Fruit fly (Drosophila melanogaster) whole organism, embryonic: ENCODE measurements around the gene Ns1.

ENCODE experiments used
- CG10462 ChIP-seq: fragments of 200-800 bp; sonication (Bioruptor generic); optimal IDR thresholded peaks from 2 replicates; lab custom pipeline; 2016; ENCODE audit warnings: missing biosample characterization, missing genetic modification characterization
- CG10959 ChIP-seq: fragments of 200-800 bp; sonication (Bioruptor generic); IDR thresholded peaks from 2 replicates; pipeline ENCODE4 v1.3.6; 2022; ENCODE audit warnings: missing biosample characterization, missing genetic modification characterization
- CG14441 ChIP-seq: fragments of 200-800 bp; sonication (Bioruptor generic); IDR thresholded peaks from 2 replicates; pipeline ENCODE4 v1.3.6; 2022; ENCODE audit warnings: missing biosample characterization, missing genetic modification characterization
- CG18011 ChIP-seq: fragments of 200-800 bp; sonication (Bioruptor generic); optimal IDR thresholded peaks from 2 replicates; lab custom pipeline; 2017; ENCODE audit warnings: missing biosample characterization, missing genetic modification characterization, mild to moderate bottlenecking, moderate library complexity, missing genotype
- CG18476 ChIP-seq: fragments of 200-800 bp; sonication (Bioruptor generic); optimal IDR thresholded peaks from 2 replicates; lab custom pipeline; 2016; ENCODE audit warnings: missing biosample characterization, mild to moderate bottlenecking, missing genetic modification characterization
- CG3726 ChIP-seq: fragments of 200-800 bp; sonication (Bioruptor generic); IDR thresholded peaks from 3 replicates; pipeline ENCODE4, ENCODE4 v1.3.6; 2022; ENCODE audit warnings: missing biosample characterization, missing genetic modification characterization
- CG4282 ChIP-seq: fragments of 200-800 bp; sonication (Bioruptor generic); optimal IDR thresholded peaks from 2 replicates; lab custom pipeline; 2016; ENCODE audit warnings: missing biosample characterization, missing genetic modification characterization
- CG7963 ChIP-seq: fragments of 200-800 bp; sonication (Bioruptor generic); IDR thresholded peaks from 3 replicates; pipeline ENCODE4 v1.3.6; 2022; ENCODE audit warnings: missing biosample characterization, missing genetic modification characterization; ENCODE audit not compliant: partially characterized antibody
- CoRest ChIP-seq: fragments of 200-800 bp; sonication (Bioruptor generic); optimal IDR thresholded peaks from 3 replicates; lab custom pipeline; 2018; ENCODE audit warnings: missing biosample characterization, mild to moderate bottlenecking, missing genetic modification characterization, moderate library complexity
- Dfd ChIP-seq, 2 experiments: fragments of >200 bp; optimal IDR thresholded peaks; 2 replicates each; lab custom pipeline; 2017; ENCODE audit warnings: missing biosample characterization in 2 of 2, missing genetic modification characterization in 2 of 2
- HLH3B ChIP-seq: fragments of 200-800 bp; sonication (Bioruptor generic); IDR thresholded peaks from 2 replicates; pipeline ENCODE4 v1.3.6; 2022; ENCODE audit warnings: missing biosample characterization, missing genetic modification characterization
- Mrtf ChIP-seq: fragments of 200-800 bp; sonication (Bioruptor generic); IDR thresholded peaks from 3 replicates; pipeline ENCODE4 v1.3.6; 2022; ENCODE audit warnings: missing biosample characterization, missing genetic modification characterization
- Oli ChIP-seq: fragments of 200-800 bp; sonication (Bioruptor generic); optimal IDR thresholded peaks from 2 replicates; lab custom pipeline; 2018; ENCODE audit warnings: missing biosample characterization, mild to moderate bottlenecking, missing genetic modification characterization, moderate library complexity
- Opbp ChIP-seq: fragments of 200-800 bp; sonication (Bioruptor generic); IDR thresholded peaks from 3 replicates; pipeline ENCODE4 v1.3.6; 2022; ENCODE audit warnings: missing biosample characterization, missing genetic modification characterization; ENCODE audit not compliant: partially characterized antibody
- ato ChIP-seq: fragments of 200-800 bp; sonication (Bioruptor generic); IDR thresholded peaks from 2 replicates; pipeline ENCODE4 v1.3.6; 2022; ENCODE audit warnings: missing biosample characterization, missing genetic modification characterization; ENCODE audit not compliant: partially characterized antibody
- cwo ChIP-seq: fragments of 200-800 bp; sonication (Bioruptor generic); optimal IDR thresholded peaks from 3 replicates; lab custom pipeline; 2017; ENCODE audit warnings: missing biosample characterization, missing genetic modification characterization, mild to moderate bottlenecking, moderate library complexity, missing genetic modification reagents
- grn ChIP-seq: fragments of 200-800 bp; sonication (Bioruptor generic); optimal IDR thresholded peaks from 3 replicates; lab custom pipeline; 2017; ENCODE audit warnings: missing biosample characterization, missing genetic modification characterization
- knrl ChIP-seq: fragments of 200-800 bp; sonication (Bioruptor generic); IDR thresholded peaks from 3 replicates; pipeline ENCODE4 v1.3.6; 2022; ENCODE audit warnings: missing biosample characterization, missing genetic modification characterization; ENCODE audit not compliant: partially characterized antibody
- schlank ChIP-seq: fragments of 200-800 bp; sonication (Bioruptor generic); optimal IDR thresholded peaks from 2 replicates; lab custom pipeline; 2018; ENCODE audit warnings: missing biosample characterization, mild to moderate bottlenecking, missing genetic modification characterization
- sug ChIP-seq: fragments of 200-800 bp; optimal IDR thresholded peaks from 2 replicates; lab custom pipeline; 2019; ENCODE audit warnings: missing biosample characterization, mild to moderate bottlenecking, missing genetic modification characterization, moderate library complexity
- toy ChIP-seq: fragments of 200-800 bp; sonication (Bioruptor generic); IDR thresholded peaks from 2 replicates; pipeline ENCODE4 v1.3.6; 2022; ENCODE audit warnings: missing biosample characterization, missing genetic modification characterization
- twi ChIP-seq: fragments of 200-800 bp; optimal IDR thresholded peaks from 2 replicates; lab custom pipeline; 2019; ENCODE audit warnings: missing biosample characterization, mild to moderate bottlenecking, missing genetic modification characterization, moderate library complexity

Ns1 gene

DNA sequence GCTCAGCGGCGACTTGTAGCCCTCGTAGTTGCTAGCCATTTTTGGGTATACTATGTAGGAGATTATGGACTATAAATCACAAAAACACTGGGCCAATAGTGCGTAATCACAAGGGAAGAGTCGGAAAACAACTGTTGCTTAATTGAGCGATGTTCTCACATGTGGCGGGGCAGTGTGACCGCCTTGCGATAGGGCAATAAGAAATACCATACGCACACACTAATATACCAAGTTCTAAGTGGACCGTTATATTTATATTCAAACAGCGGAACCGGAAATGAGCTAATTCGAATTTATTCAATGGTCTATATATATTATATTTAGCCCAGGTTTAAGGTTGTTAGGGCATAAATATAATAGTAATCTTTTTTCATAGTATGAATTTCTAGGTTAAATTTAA lies 51.5 kb downstream of the Ns1 start, which contains the start of gene Adsl (continued):
- TF ChIP-seq knrl (GFP tag; lab: Robert Waterston, UW) (peak; percentile 29; the same call in 1 of the 3 replicates), Oli (peak; percentile 51), CG18476 (GFP tag; lab: Kevin White, UChicago) (no peak), toy (GFP tag; lab: Robert Waterston, UW) (0 out of 2 replicates have a peak, but pooled peaks have one; percentile 16), Opbp (GFP tag; lab: Robert Waterston, UW) (no peak), CG3726 (GFP tag; lab: Robert Waterston, UW) (no peak), Dfd (GFP tag; optimal IDR thresholded peaks at IDR 0.05; lab: Kevin White, UChicago) (no peak), twi (tag; lab: Kevin White, UChicago) (no peak), CG4282 (no peak), CG18011 (GFP tag; lab: Kevin White, UChicago) (no peak), HLH3B (GFP tag; lab: Robert Waterston, UW) (no peak), ato (GFP tag; lab: Robert Waterston, UW) (peak; percentile 26; the same call in 1 of the 2 replicates), CG10462 (GFP tag; lab: Kevin White, UChicago) (peak; percentile 73), cwo (GFP tag; lab: Kevin White, UChicago) (peak; percentile 37), CG7963 (GFP tag; lab: Robert Waterston, UW) (no peak), CG10959 (no peak), CG14441 (no peak), sug (no peak), grn (GFP tag; lab: Kevin White, UChicago) (peak; percentile 43), CoRest (tag; lab: Kevin White, UChicago) (peak; percentile 85), Mrtf (no peak), schlank (tag; lab: Kevin White, UChicago) (peak; percentile 49)
